Fruit fly (Drosophila melanogaster) whole organism, prepupa: Measurements from ENCODE around the gene CG10513.
A peak's percentile ranks its signal among the peaks of the same experiment; 100 is the strongest.

Experiments used
- Blimp-1 ChIP-seq: fragments of 200-800 bp; sonication (Bioruptor generic); optimal IDR thresholded peaks from 3 replicates; lab custom pipeline; 2017; ENCODE audit warnings: missing biosample characterization, missing genetic modification characterization, mild to moderate bottlenecking, moderate library complexity, missing genetic modification reagents
- CG11294 ChIP-seq: fragments of 200-800 bp; sonication (Bioruptor generic); IDR thresholded peaks from 2 replicates; pipeline ENCODE4 v1.3.6; 2022; ENCODE audit warnings: missing biosample characterization, missing genetic modification characterization
- CG11762 ChIP-seq: fragments of 200-800 bp; sonication (Bioruptor generic); optimal IDR thresholded peaks from 3 replicates; lab custom pipeline; 2016; ENCODE audit warnings: missing biosample characterization, missing genetic modification characterization; ENCODE audit not compliant: insufficient read depth
- CG11902 ChIP-seq: fragments of 200-800 bp; sonication (Bioruptor generic); optimal IDR thresholded peaks from 3 replicates; lab custom pipeline; 2016; ENCODE audit warnings: missing biosample characterization, missing genetic modification characterization
- CG15336 ChIP-seq: fragments of 200-800 bp; sonication (Bioruptor generic); IDR thresholded peaks from 2 replicates; pipeline ENCODE4 v1.3.6; 2022; ENCODE audit warnings: missing biosample characterization, missing genetic modification characterization
- CG1621 ChIP-seq: fragments of 200-800 bp; sonication (Bioruptor generic); optimal IDR thresholded peaks from 3 replicates; lab custom pipeline; 2018; ENCODE audit warnings: missing biosample characterization, mild to moderate bottlenecking, missing genetic modification characterization
- CG16779 ChIP-seq: fragments of 200-800 bp; sonication (Bioruptor generic); optimal IDR thresholded peaks from 3 replicates; lab custom pipeline; 2017; ENCODE audit warnings: missing biosample characterization, mild to moderate bottlenecking, missing genetic modification characterization
- CG31627 ChIP-seq: fragments of 200-800 bp; sonication (Bioruptor generic); optimal IDR thresholded peaks from 3 replicates; lab custom pipeline; 2016; ENCODE audit warnings: missing biosample characterization, missing genetic modification characterization
- CG32006 ChIP-seq: fragments of 200-800 bp; sonication (Bioruptor generic); optimal IDR thresholded peaks from 3 replicates; lab custom pipeline; 2017; ENCODE audit warnings: missing biosample characterization, mild to moderate bottlenecking, missing genetic modification characterization
- CG34406 ChIP-seq: fragments of 200-800 bp; sonication (Bioruptor generic); optimal IDR thresholded peaks from 3 replicates; lab custom pipeline; 2016; ENCODE audit warnings: missing biosample characterization, missing genetic modification characterization
- CG3919 ChIP-seq: fragments of 200-800 bp; sonication (Bioruptor generic); optimal IDR thresholded peaks from 3 replicates; lab custom pipeline; 2016; ENCODE audit warnings: missing biosample characterization, missing genetic modification characterization
- CG4318 ChIP-seq: fragments of 200-800 bp; sonication (Bioruptor generic); optimal IDR thresholded peaks from 3 replicates; lab custom pipeline; 2017; ENCODE audit warnings: missing biosample characterization, mild to moderate bottlenecking, missing genetic modification characterization
- CG6276 ChIP-seq: fragments of 200-800 bp; sonication (Bioruptor generic); optimal IDR thresholded peaks from 2 replicates; lab custom pipeline; 2017; ENCODE audit warnings: missing biosample characterization, mild to moderate bottlenecking, missing genetic modification characterization
- CG6792 ChIP-seq: fragments of 200-800 bp; sonication (Bioruptor generic); optimal IDR thresholded peaks from 3 replicates; lab custom pipeline; 2016; ENCODE audit warnings: missing biosample characterization, missing genetic modification characterization
- CG6808 ChIP-seq: fragments of 200-800 bp; sonication (Bioruptor generic); optimal IDR thresholded peaks from 3 replicates; lab custom pipeline; 2017; ENCODE audit warnings: missing biosample characterization, missing genetic modification characterization, mild to moderate bottlenecking, moderate library complexity, missing genetic modification reagents
- CG6854 ChIP-seq: fragments of 200-800 bp; sonication (Bioruptor generic); optimal IDR thresholded peaks from 2 replicates; lab custom pipeline; 2017; ENCODE audit warnings: missing biosample characterization, mild to moderate bottlenecking, missing genetic modification characterization
- CG7368 ChIP-seq: fragments of 200-800 bp; sonication (Bioruptor generic); optimal IDR thresholded peaks from 3 replicates; lab custom pipeline; 2016; ENCODE audit warnings: missing biosample characterization, missing genetic modification characterization
- CG8119 ChIP-seq: fragments of 200-800 bp; sonication (Bioruptor generic); IDR thresholded peaks from 3 replicates; pipeline ENCODE4 v1.3.6; 2022; ENCODE audit warnings: missing biosample characterization, missing genetic modification characterization
- CG8319 ChIP-seq: fragments of 200-800 bp; sonication (Bioruptor generic); optimal IDR thresholded peaks from 3 replicates; lab custom pipeline; 2016; ENCODE audit warnings: missing biosample characterization, missing genetic modification characterization
- CG8632 ChIP-seq: fragments of 200-800 bp; sonication (Bioruptor generic); optimal IDR thresholded peaks from 3 replicates; lab custom pipeline; 2016; ENCODE audit warnings: missing biosample characterization, missing genetic modification characterization
- CG9139 ChIP-seq: fragments of 200-800 bp; sonication (Bioruptor generic); optimal IDR thresholded peaks from 3 replicates; lab custom pipeline; 2017; ENCODE audit warnings: missing biosample characterization, mild to moderate bottlenecking, missing genetic modification characterization
- Eip78C ChIP-seq: fragments of 200-800 bp; sonication (Bioruptor generic); peaks from one replicate; lab custom pipeline; 2016; ENCODE audit warnings: missing biosample characterization, missing genetic modification characterization
- Eip93F ChIP-seq: fragments of 200-800 bp; sonication (Bioruptor generic); optimal IDR thresholded peaks from 2 replicates; lab custom pipeline; 2016; ENCODE audit warnings: missing biosample characterization, mild to moderate bottlenecking, missing genetic modification characterization
- Ets96B ChIP-seq: fragments of 200-800 bp; optimal IDR thresholded peaks from 2 replicates; lab custom pipeline; 2019; ENCODE audit warnings: missing biosample characterization, mild to moderate bottlenecking, missing genetic modification characterization, moderate library complexity
- Gug ChIP-seq: fragments of 200-800 bp; sonication (Bioruptor generic); IDR thresholded peaks from 2 replicates; pipeline ENCODE4 v1.3.6; 2022; ENCODE audit warnings: missing biosample characterization, missing genetic modification characterization
- Hr39 ChIP-seq: fragments of 200-800 bp; sonication (Bioruptor generic); optimal IDR thresholded peaks from 2 replicates; lab custom pipeline; 2016; ENCODE audit warnings: missing biosample characterization, missing genetic modification characterization
- Hr4 ChIP-seq: fragments of 200-800 bp; sonication (Bioruptor generic); optimal IDR thresholded peaks from 3 replicates; lab custom pipeline; 2016; ENCODE audit warnings: missing biosample characterization, missing genetic modification characterization
- OdsH ChIP-seq: fragments of 200-800 bp; sonication (Bioruptor generic); optimal IDR thresholded peaks from 3 replicates; lab custom pipeline; 2016; ENCODE audit warnings: missing biosample characterization, missing genetic modification characterization
- Smox ChIP-seq: fragments of 200-800 bp; sonication (Bioruptor generic); optimal IDR thresholded peaks from 3 replicates; lab custom pipeline; 2016; ENCODE audit warnings: missing biosample characterization, missing genetic modification characterization
- Sox15 ChIP-seq: fragments of 200-800 bp; sonication (Bioruptor generic); optimal IDR thresholded peaks from 3 replicates; lab custom pipeline; 2016; ENCODE audit warnings: missing biosample characterization, missing genetic modification characterization
- acj6 ChIP-seq: fragments of 200-800 bp; sonication (Bioruptor generic); optimal IDR thresholded peaks from 3 replicates; lab custom pipeline; 2016; ENCODE audit warnings: missing biosample characterization, missing genetic modification characterization
- cyc ChIP-seq: fragments of 200-800 bp; sonication (Bioruptor generic); optimal IDR thresholded peaks from 3 replicates; lab custom pipeline; 2016; ENCODE audit warnings: missing biosample characterization, missing genetic modification characterization
- dac ChIP-seq: fragments of 200-800 bp; sonication (Bioruptor generic); optimal IDR thresholded peaks from 2 replicates; lab custom pipeline; 2017; ENCODE audit warnings: missing biosample characterization, mild to moderate bottlenecking, missing genetic modification characterization
- dsx ChIP-seq: fragments of 200-800 bp; optimal IDR thresholded peaks from 3 replicates; lab custom pipeline; 2019; ENCODE audit warnings: missing biosample characterization, mild to moderate bottlenecking, missing genetic modification characterization, moderate library complexity; ENCODE audit not compliant: poor library complexity, severe bottlenecking
- esn ChIP-seq: fragments of 200-800 bp; sonication (Bioruptor generic); optimal IDR thresholded peaks from 2 replicates; lab custom pipeline; 2016; ENCODE audit warnings: missing biosample characterization, mild to moderate bottlenecking, missing genetic modification characterization, moderate library complexity
- fd59A ChIP-seq: fragments of 200-800 bp; sonication (Bioruptor generic); optimal IDR thresholded peaks from 2 replicates; lab custom pipeline; 2017; ENCODE audit warnings: missing biosample characterization, mild to moderate bottlenecking, missing genetic modification characterization, missing genetic modification reagents
- fkh ChIP-seq: fragments of 200-800 bp; sonication (Bioruptor generic); optimal IDR thresholded peaks from 3 replicates; lab custom pipeline; 2017; ENCODE audit warnings: missing biosample characterization, mild to moderate bottlenecking, missing genetic modification characterization, moderate library complexity
- lz ChIP-seq: fragments of 200-800 bp; sonication (Bioruptor generic); optimal IDR thresholded peaks from 3 replicates; lab custom pipeline; 2016; ENCODE audit warnings: missing biosample characterization, missing genetic modification characterization
- net ChIP-seq: fragments of 200-800 bp; sonication (Bioruptor generic); optimal IDR thresholded peaks from 3 replicates; lab custom pipeline; 2016; ENCODE audit warnings: missing biosample characterization, missing genetic modification characterization
- pdm3 ChIP-seq: fragments of 200-800 bp; sonication (Bioruptor generic); optimal IDR thresholded peaks from 3 replicates; lab custom pipeline; 2016; ENCODE audit warnings: missing biosample characterization, missing genetic modification characterization
- spab ChIP-seq: fragments of 200-800 bp; sonication (Bioruptor generic); optimal IDR thresholded peaks from 2 replicates; lab custom pipeline; 2017; ENCODE audit warnings: missing biosample characterization, mild to moderate bottlenecking, missing genetic modification characterization, missing genetic modification reagents
- ss ChIP-seq, 2 experiments: fragments of 200-800 bp; sonication (Bioruptor generic); optimal IDR thresholded peaks; 2 replicates in 1 of 2; 3 replicates in 1 of 2; lab custom pipeline; 2017 to 2018; ENCODE audit warnings: mild to moderate bottlenecking in 2 of 2, missing biosample characterization in 2 of 2, missing genetic modification characterization in 2 of 2, moderate library complexity in 1 of 2
- svp ChIP-seq: fragments of 200-800 bp; sonication (Bioruptor generic); peaks from one replicate; lab custom pipeline; 2016; ENCODE audit warnings: missing biosample characterization, missing genetic modification characterization
- topi ChIP-seq: fragments of 200-800 bp; sonication (Bioruptor generic); optimal IDR thresholded peaks from 3 replicates; lab custom pipeline; 2016; ENCODE audit warnings: missing biosample characterization, missing genetic modification characterization
- vri ChIP-seq: fragments of 200-800 bp; sonication (Bioruptor generic); optimal IDR thresholded peaks from 3 replicates; lab custom pipeline; 2016; ENCODE audit warnings: missing biosample characterization, mild to moderate bottlenecking, missing genetic modification characterization

The CG10513 gene

DNA sequence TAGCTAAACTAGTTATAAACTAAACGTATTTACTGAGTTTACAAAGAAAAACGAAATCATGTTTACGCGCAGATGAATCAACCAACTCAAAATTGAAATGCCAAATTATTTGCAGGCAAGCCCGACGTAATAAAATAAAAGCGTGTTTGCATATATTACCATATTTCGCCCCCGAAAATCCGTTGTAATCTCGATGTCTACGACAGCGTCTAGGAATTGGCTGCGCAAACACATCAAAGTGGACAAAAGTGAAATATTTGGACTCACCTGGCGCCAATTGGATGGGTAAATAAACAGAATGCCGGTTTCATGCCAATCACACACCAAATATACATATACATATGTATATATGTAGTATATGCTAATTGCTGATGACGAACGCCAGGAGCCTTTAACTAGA lies 40.9 kb downstream of the CG10513 start:
- TF ChIP-seq Eip93F (GFP tag; lab: Kevin White, UChicago): no peak
- TF ChIP-seq fkh (GFP tag; lab: Kevin White, UChicago): peak; percentile 56
- peak; percentile 16 for TF ChIP-seq Eip78C (GFP tag; lab: Kevin White, UChicago)

DNA sequence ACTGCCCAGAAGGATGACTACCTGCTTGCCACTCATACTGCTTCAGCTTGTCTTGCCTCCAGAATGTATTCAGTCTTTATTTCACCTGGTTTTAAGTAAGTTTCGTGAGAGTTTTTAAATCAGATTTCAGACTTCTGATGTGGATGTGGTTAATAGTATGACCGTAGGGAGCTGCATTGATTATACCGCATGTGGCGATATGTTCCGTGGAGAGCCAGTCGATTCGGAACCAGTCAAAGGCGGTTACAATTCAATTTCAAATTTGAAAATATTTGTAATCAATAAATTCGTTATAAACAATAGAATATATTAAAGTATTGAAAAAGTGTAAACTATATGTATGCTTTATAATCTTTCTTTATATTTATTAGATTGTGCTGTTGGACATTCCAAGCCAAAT lies 41.6 kb downstream of the CG10513 start, which contains the start of gene Sil1:
Gene Sil1 (minus strand): TSS at position 168 of the 400 bp plus-strand sequence.
- no peak for TF ChIP-seq Eip78C (GFP tag; lab: Kevin White, UChicago)
- peak; percentile 45 for TF ChIP-seq CG1621
- TF ChIP-seq net (GFP tag; lab: Kevin White, UChicago): no peak
- no peak for TF ChIP-seq CG8119

DNA sequence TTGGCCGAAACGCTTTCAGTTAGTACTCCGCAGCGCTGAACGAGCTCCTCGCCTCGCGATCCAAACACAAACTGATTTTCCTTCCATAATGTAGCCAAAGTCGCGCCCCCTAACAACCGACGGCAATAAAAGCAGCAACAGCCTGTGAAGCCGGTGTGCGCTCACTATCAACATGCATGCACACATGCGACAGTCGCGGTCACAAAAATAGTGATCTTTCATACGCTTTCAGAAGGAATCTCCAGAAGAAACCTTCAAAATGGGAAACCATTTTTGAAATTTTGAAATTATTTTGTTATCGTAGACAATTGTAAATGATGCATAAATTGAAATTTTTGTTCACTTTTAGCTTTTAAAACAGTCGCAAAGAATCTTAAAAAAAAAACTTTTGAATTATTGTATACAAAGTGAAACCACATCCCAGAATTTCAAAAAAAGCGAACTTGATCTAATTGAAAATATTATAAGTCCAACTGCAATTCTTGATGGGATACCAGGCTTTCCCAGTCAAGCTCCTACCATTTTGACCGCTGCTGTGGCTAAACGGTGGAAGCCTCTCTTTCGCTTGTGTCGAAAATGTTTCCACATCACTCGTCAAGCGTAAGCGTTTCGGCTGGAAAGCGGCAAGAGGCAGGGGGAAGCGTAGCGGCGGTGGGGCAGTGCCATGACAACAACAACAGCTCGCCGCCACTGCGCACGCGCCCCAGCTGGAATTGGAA lies 44.6 kb downstream of the CG10513 start, which contains the start of gene Cad96Cb:
Gene Cad96Cb (minus strand): TSS at position 51 of the 719 bp plus-strand sequence.
- TF ChIP-seq topi: peak; percentile 95
- TF ChIP-seq CG8119: peak; percentile 94
- TF ChIP-seq vri: peak; percentile 79
- peak; percentile 71 for TF ChIP-seq CG1621
- TF ChIP-seq Ets96B (tag; lab: Kevin White, UChicago): peak; percentile 83
- no peak for TF ChIP-seq fkh (GFP tag; lab: Kevin White, UChicago)
- peak; percentile 93 for TF ChIP-seq OdsH
- peak; percentile 95 for TF ChIP-seq CG3919 (GFP tag; lab: Kevin White, UChicago)
- TF ChIP-seq Hr39 (GFP tag; lab: Kevin White, UChicago): peak; percentile 92
- peak; percentile 80 for TF ChIP-seq CG7368
- peak; percentile 93 for TF ChIP-seq cyc
- peak; percentile 50 for TF ChIP-seq Eip93F (GFP tag; lab: Kevin White, UChicago)
- TF ChIP-seq CG11902 (GFP tag; lab: Kevin White, UChicago): peak; percentile 85
- TF ChIP-seq CG34406: peak; percentile 89
- TF ChIP-seq acj6 (GFP tag; lab: Kevin White, UChicago): peak; percentile 91
- peak; percentile 95 for TF ChIP-seq esn (GFP tag; lab: Kevin White, UChicago)
- peak; percentile 92 for TF ChIP-seq CG16779 (tag; lab: Kevin White, UChicago)
- peak; percentile 92 for TF ChIP-seq ss (GFP tag; optimal IDR thresholded peaks at IDR 0.05; lab: Kevin White, UChicago)
- TF ChIP-seq CG6792: peak; percentile 90
- peak; percentile 96 for TF ChIP-seq Hr4 (GFP tag; lab: Kevin White, UChicago)
- TF ChIP-seq CG6854 (GFP tag; lab: Kevin White, UChicago): peak; percentile 87
- TF ChIP-seq Blimp-1 (GFP tag; lab: Kevin White, UChicago): peak; percentile 76
- TF ChIP-seq dsx (GFP tag; lab: Kevin White, UChicago): peak; percentile 80
- peak; percentile 89 for TF ChIP-seq CG8319
- TF ChIP-seq Gug (GFP tag; lab: Robert Waterston, UW): peak; percentile 79
- peak; percentile 92 for TF ChIP-seq lz (GFP tag; lab: Kevin White, UChicago)
- peak; percentile 79 for TF ChIP-seq CG9139 (GFP tag; lab: Kevin White, UChicago)
- peak; percentile 84 for TF ChIP-seq Sox15 (GFP tag; lab: Kevin White, UChicago)
- TF ChIP-seq CG11294: peak; percentile 61
- TF ChIP-seq svp: peak; percentile 98
- TF ChIP-seq Eip78C (GFP tag; lab: Kevin White, UChicago): peak; percentile 99
- peak; percentile 91 for TF ChIP-seq Smox
- TF ChIP-seq CG8632: peak; percentile 89
- TF ChIP-seq CG6808 (GFP tag; lab: Kevin White, UChicago): peak; percentile 93
- peak; percentile 97 for TF ChIP-seq CG6276 (GFP tag; lab: Kevin White, UChicago)
- TF ChIP-seq CG31627: peak; percentile 92
- peak; percentile 92 for TF ChIP-seq pdm3
- peak; percentile 98 for TF ChIP-seq CG32006 (GFP tag; lab: Kevin White, UChicago)
- peak; percentile 93 for TF ChIP-seq spab (GFP tag; lab: Kevin White, UChicago)
- TF ChIP-seq CG11762 (GFP tag; lab: Kevin White, UChicago): peak; percentile 93
- TF ChIP-seq dac: peak; percentile 91
- peak; percentile 95 for TF ChIP-seq CG4318 (GFP tag; lab: Kevin White, UChicago)
- peak; percentile 89 for TF ChIP-seq fd59A (GFP tag; lab: Kevin White, UChicago)
- TF ChIP-seq CG15336 (GFP tag; lab: Robert Waterston, UW): peak; percentile 90
